Worm (Caenorhabditis elegans) whole organism, L4 larva: Measurements from ENCODE around the gene T24D8.6.
A peak's percentile ranks its signal among the peaks of the same experiment; 100 is the strongest.

Source experiments
- D1046.2 ChIP-seq: fragments of 200-800 bp; sonication (Bioruptor generic); IDR thresholded peaks from 2 replicates; pipeline ENCODE4 v1.3.6; 2022; ENCODE audit warnings: missing genetic modification characterization, missing compliant biosample characterization
- F44E2.7 ChIP-seq: fragments of 200-800 bp; sonication (Bioruptor generic); IDR thresholded peaks from 2 replicates; pipeline ENCODE4 v2.1.2; 2022; ENCODE audit warnings: missing genetic modification characterization, missing compliant biosample characterization
- F49E8.2 ChIP-seq: sonication (generic microtip); optimal IDR thresholded peaks from 2 replicates; lab custom pipeline; 2016; ENCODE audit warnings: missing compliant biosample characterization, mild to moderate bottlenecking, missing genetic modification characterization, borderline replicate concordance
- Y105C5A.15 ChIP-seq: fragments of 200-800 bp; sonication (Bioruptor generic); IDR thresholded peaks from 2 replicates; pipeline ENCODE4 v1.3.6; 2022; ENCODE audit warnings: missing genetic modification characterization, missing compliant biosample characterization
- Y48G9A.11 ChIP-seq: fragments of 200-800 bp; sonication (Bioruptor generic); IDR thresholded peaks from 2 replicates; pipeline ENCODE4 v1.3.6; 2022; ENCODE audit warnings: missing genetic modification reagents, missing genetic modification characterization, missing compliant biosample characterization
- ZK337.2 ChIP-seq: fragments of 200-800 bp; sonication (Bioruptor generic); IDR thresholded peaks from 2 replicates; pipeline ENCODE4 v1.3.6; 2022; ENCODE audit warnings: missing genetic modification reagents, missing genetic modification characterization, missing compliant biosample characterization
- attf-4 ChIP-seq: sonication (generic microtip); optimal IDR thresholded peaks from 3 replicates; lab custom pipeline; 2017; ENCODE audit warnings: missing biosample characterization, missing genetic modification characterization
- ceh-20 ChIP-seq: fragments of 200-800 bp; sonication (Bioruptor generic); IDR thresholded peaks from 2 replicates; pipeline ENCODE4 v1.3.6; 2022; ENCODE audit warnings: missing genetic modification reagents, missing genetic modification characterization, missing compliant biosample characterization
- ceh-82 ChIP-seq: sonication (generic microtip); optimal IDR thresholded peaks from 2 replicates; lab custom pipeline; 2017; ENCODE audit warnings: missing biosample characterization, missing genetic modification characterization
- ctbp-1 ChIP-seq: fragments of 200-800 bp; sonication (Bioruptor generic); IDR thresholded peaks from 2 replicates; pipeline ENCODE4 v1.3.6; 2022; ENCODE audit warnings: missing genetic modification reagents, missing genetic modification characterization, missing compliant biosample characterization
- daf-19 ChIP-seq: fragments of 200-800 bp; sonication (Bioruptor generic); conservative IDR thresholded peaks from 2 replicates; pipeline ENCODE4 v1.3.6; 2022; ENCODE audit warnings: missing genetic modification characterization, missing compliant biosample characterization
- dmd-6 ChIP-seq: fragments of 200-800 bp; sonication (Bioruptor generic); IDR thresholded peaks from 2 replicates; pipeline ENCODE4 v1.3.6; 2022; ENCODE audit warnings: missing genetic modification reagents, missing genetic modification characterization, missing compliant biosample characterization
- dmd-8 ChIP-seq: fragments of 200-800 bp; sonication (Bioruptor generic); IDR thresholded peaks from 2 replicates; pipeline ENCODE4 v1.3.6; 2022; ENCODE audit warnings: missing genetic modification characterization, missing compliant biosample characterization
- duxl-1 ChIP-seq: sonication (generic microtip); optimal IDR thresholded peaks from 2 replicates; lab custom pipeline; 2016; ENCODE audit warnings: mild to moderate bottlenecking, missing genetic modification characterization, moderate library complexity, missing compliant biosample characterization; ENCODE audit not compliant: poor library complexity
- dve-1 ChIP-seq: sonication (generic microtip); optimal IDR thresholded peaks from 2 replicates; lab custom pipeline; 2017; ENCODE audit warnings: antibody characterized with exemption, mild to moderate bottlenecking, missing genetic modification characterization, missing compliant biosample characterization; ENCODE audit not compliant: insufficient read depth
- egl-43 ChIP-seq: fragments of 200-800 bp; sonication (Bioruptor generic); IDR thresholded peaks from 2 replicates; pipeline ENCODE4 v1.3.6; 2022; ENCODE audit warnings: missing genetic modification reagents, missing genetic modification characterization, missing compliant biosample characterization
- fkh-10 ChIP-seq: fragments of 150-350 bp; optimal IDR thresholded peaks from 2 replicates; lab custom pipeline; 2014; ENCODE audit warnings: missing biosample characterization, missing genetic modification reagents, missing genetic modification characterization
- gei-8 ChIP-seq: fragments of 200-800 bp; sonication (Bioruptor generic); optimal IDR thresholded peaks from 2 replicates; lab custom pipeline; 2018; ENCODE audit warnings: mild to moderate bottlenecking, missing genetic modification characterization, missing compliant biosample characterization
- jun-1 ChIP-seq: fragments of 150-350 bp; optimal IDR thresholded peaks from 2 replicates; lab custom pipeline; 2014; ENCODE audit warnings: missing biosample characterization, missing genetic modification reagents, missing genetic modification characterization
- lin-38 ChIP-seq: fragments of 200-800 bp; sonication (Bioruptor generic); IDR thresholded peaks from 2 replicates; pipeline ENCODE4 v1.3.6; 2022; ENCODE audit warnings: missing genetic modification reagents, missing genetic modification characterization, missing compliant biosample characterization
- madf-5 ChIP-seq, 2 experiments: fragments of 200-800 bp; sonication (Bioruptor generic); IDR thresholded peaks; 2 replicates each; pipeline ENCODE4 v1.3.6; 2022; ENCODE audit warnings: missing compliant biosample characterization in 2 of 2, missing genetic modification characterization in 2 of 2
- madf-9 ChIP-seq: fragments of 200-800 bp; sonication (Bioruptor generic); conservative IDR thresholded peaks from 2 replicates; pipeline ENCODE4 v1.3.6; 2022; ENCODE audit warnings: missing genetic modification reagents, missing genetic modification characterization, missing compliant biosample characterization
- mes-2 ChIP-seq: sonication (generic microtip); optimal IDR thresholded peaks from 2 replicates; lab custom pipeline; 2016; ENCODE audit warnings: missing genotype, mild to moderate bottlenecking, missing genetic modification characterization, missing compliant biosample characterization; ENCODE audit not compliant: poor library complexity, severe bottlenecking
- mxl-3 ChIP-seq: fragments of 200-800 bp; sonication (Bioruptor generic); optimal IDR thresholded peaks from 2 replicates; lab custom pipeline; 2018; ENCODE audit warnings: mild to moderate bottlenecking, missing genetic modification characterization, missing compliant biosample characterization
- nhr-41 ChIP-seq: fragments of 200-800 bp; sonication (Bioruptor generic); IDR thresholded peaks from 2 replicates; pipeline ENCODE4 v1.3.6; 2022; ENCODE audit warnings: missing genetic modification reagents, missing genetic modification characterization, missing compliant biosample characterization
- php-3 ChIP-seq: fragments of 200-800 bp; sonication (Bioruptor generic); IDR thresholded peaks from 2 replicates; pipeline ENCODE4 v1.3.6; 2022; ENCODE audit warnings: missing genetic modification reagents, missing genetic modification characterization, missing compliant biosample characterization
- pqm-1 ChIP-seq: sonication (generic microtip); optimal IDR thresholded peaks from 2 replicates; lab custom pipeline; 2017; ENCODE audit warnings: missing biosample characterization, missing genetic modification characterization
- saeg-2 ChIP-seq: fragments of 200-800 bp; sonication (Bioruptor generic); IDR thresholded peaks from 2 replicates; pipeline ENCODE4 v1.3.6; 2022; ENCODE audit warnings: missing genetic modification reagents, missing genetic modification characterization, missing compliant biosample characterization
- set-16 ChIP-seq: fragments of 200-800 bp; sonication (Bioruptor generic); IDR thresholded peaks from 2 replicates; pipeline ENCODE4 v1.3.6; 2022; ENCODE audit warnings: missing genetic modification reagents, missing genetic modification characterization, missing compliant biosample characterization
- snpc-1.2 ChIP-seq: fragments of 200-800 bp; sonication (Bioruptor generic); IDR thresholded peaks from 2 replicates; pipeline ENCODE4 v1.3.6; 2022; ENCODE audit warnings: missing genetic modification reagents, missing genetic modification characterization, missing compliant biosample characterization
- snpc-4 ChIP-seq: fragments of 150-350 bp; optimal IDR thresholded peaks from 2 replicates; lab custom pipeline; 2014; ENCODE audit warnings: missing biosample characterization, missing genetic modification characterization
- unc-62 ChIP-seq, 3 experiments: fragments of 150-350 bp in 1 of 3; sonication (generic microtip); optimal IDR thresholded peaks in 2 of 3; peaks in 1 of 3; 1 replicate in 1 of 3; 2 replicates in 2 of 3; lab custom pipeline; 2014 to 2017; ENCODE audit warnings: missing biosample characterization in 3 of 3, missing genetic modification characterization in 3 of 3, missing genetic modification reagents in 3 of 3, missing genotype in 1 of 3
- zag-1 ChIP-seq: fragments of 150-350 bp; optimal IDR thresholded peaks from 2 replicates; lab custom pipeline; 2014; ENCODE audit warnings: missing biosample characterization, missing genetic modification characterization
- zfp-3 ChIP-seq: fragments of 200-800 bp; sonication (Bioruptor generic); conservative IDR thresholded peaks from 2 replicates; pipeline ENCODE4 v1.3.6; 2022; ENCODE audit warnings: missing genetic modification reagents, missing genetic modification characterization, missing compliant biosample characterization
- zip-11 ChIP-seq: fragments of 200-800 bp; sonication (Bioruptor generic); IDR thresholded peaks from 2 replicates; pipeline ENCODE4 v1.3.6; 2022; ENCODE audit warnings: missing genetic modification characterization, missing compliant biosample characterization

Gene T24D8.6

DNA sequence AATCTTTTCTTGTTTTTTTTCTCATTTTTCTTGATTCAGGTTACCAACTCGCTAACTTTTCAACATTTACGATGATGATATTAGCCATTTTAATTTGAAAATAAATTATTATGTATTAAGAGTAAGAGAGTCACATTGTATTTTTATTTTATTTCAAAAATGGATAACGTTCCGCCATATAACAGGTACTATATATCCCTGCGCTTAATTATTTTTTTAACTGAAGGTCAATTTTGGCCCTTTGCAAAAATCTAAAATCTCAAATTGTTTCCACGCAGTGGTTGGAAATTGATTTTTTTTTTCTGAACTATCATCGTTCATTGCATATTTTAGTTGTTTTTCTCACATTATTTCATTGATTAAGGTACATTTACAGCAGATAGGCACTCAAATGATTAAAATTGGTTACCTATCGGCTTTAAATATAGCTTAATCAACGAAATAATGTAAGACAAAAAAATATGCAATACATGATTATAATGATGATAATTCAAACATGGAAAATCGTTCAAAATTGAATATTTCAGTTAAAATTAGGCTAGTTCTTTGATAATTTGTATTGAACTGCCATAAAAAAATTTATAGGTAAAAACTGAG is 989 bp downstream of the T24D8.6 start (continued):
- TF ChIP-seq ZK337.2: peak; percentile 72
- no peak for TF ChIP-seq set-16
- no peak for TF ChIP-seq zip-11 (GFP tag; lab: Robert Waterston, UW)
- TF ChIP-seq snpc-4 (tag; lab: Kevin White, UChicago): no peak
- no peak for TF ChIP-seq F44E2.7 (GFP tag; lab: Robert Waterston, UW)
- TF ChIP-seq attf-4: no peak
- peak; percentile 94 for TF ChIP-seq jun-1
- peak; percentile 91 for TF ChIP-seq php-3 (GFP tag; lab: Robert Waterston, UW)
- no peak for TF ChIP-seq fkh-10 (GFP tag; lab: Kevin White, UChicago)
- TF ChIP-seq ceh-82 (tag; lab: Kevin White, UChicago): peak; percentile 52
- TF ChIP-seq pqm-1 (tag; lab: Kevin White, UChicago): no peak
- peak; percentile 88 for TF ChIP-seq mes-2 (tag; lab: Kevin White, UChicago)
- no peak for TF ChIP-seq madf-5 (GFP tag; IDR thresholded peaks at IDR 0.05; lab: Robert Waterston, UW)
- TF ChIP-seq ctbp-1 (GFP tag; lab: Robert Waterston, UW): peak; percentile 77
- TF ChIP-seq F49E8.2 (tag; lab: Kevin White, UChicago): no peak
- peak; percentile 73; the same call in 1 of the 2 replicates for TF ChIP-seq saeg-2 (GFP tag; lab: Robert Waterston, UW)
- TF ChIP-seq lin-38 (GFP tag; lab: Robert Waterston, UW): peak; percentile 74
- peak; percentile 97 for TF ChIP-seq dve-1 (tag; lab: Kevin White, UChicago)
- peak; percentile 71; the same call in 1 of the 2 replicates for TF ChIP-seq daf-19 (GFP tag; lab: Robert Waterston, UW)
- peak; percentile 84 for TF ChIP-seq zfp-3 (GFP tag; lab: Robert Waterston, UW)
- no peak for TF ChIP-seq D1046.2 (GFP tag; lab: Robert Waterston, UW)
- TF ChIP-seq dmd-8 (GFP tag; lab: Robert Waterston, UW): no peak
- TF ChIP-seq snpc-1.2 (GFP tag; lab: Robert Waterston, UW): no peak
- TF ChIP-seq zag-1 (tag; lab: Kevin White, UChicago): peak; percentile 74
- no peak for TF ChIP-seq nhr-41 (GFP tag; lab: Robert Waterston, UW)
- peak; percentile 85 for TF ChIP-seq dmd-6 (GFP tag; lab: Robert Waterston, UW)

ce11 chrX:2362872-2363271 is 2.9 kb downstream of the T24D8.6 start:
- peak; percentile 23; the same call in 1 of the 2 replicates for TF ChIP-seq Y48G9A.11 (GFP tag; lab: Robert Waterston, UW)
- no peak for TF ChIP-seq mxl-3 (GFP tag; lab: Kevin White, UChicago)
- peak; percentile 68 for TF ChIP-seq snpc-1.2 (GFP tag; lab: Robert Waterston, UW)
- 0 out of 2 replicates have a peak, but pooled peaks have one; percentile 42 for TF ChIP-seq Y105C5A.15 (GFP tag; lab: Robert Waterston, UW)
- TF ChIP-seq gei-8 (GFP tag; lab: Kevin White, UChicago): no peak
- TF ChIP-seq egl-43 (GFP tag; lab: Robert Waterston, UW): no peak
- TF ChIP-seq duxl-1 (tag; lab: Kevin White, UChicago): no peak

DNA sequence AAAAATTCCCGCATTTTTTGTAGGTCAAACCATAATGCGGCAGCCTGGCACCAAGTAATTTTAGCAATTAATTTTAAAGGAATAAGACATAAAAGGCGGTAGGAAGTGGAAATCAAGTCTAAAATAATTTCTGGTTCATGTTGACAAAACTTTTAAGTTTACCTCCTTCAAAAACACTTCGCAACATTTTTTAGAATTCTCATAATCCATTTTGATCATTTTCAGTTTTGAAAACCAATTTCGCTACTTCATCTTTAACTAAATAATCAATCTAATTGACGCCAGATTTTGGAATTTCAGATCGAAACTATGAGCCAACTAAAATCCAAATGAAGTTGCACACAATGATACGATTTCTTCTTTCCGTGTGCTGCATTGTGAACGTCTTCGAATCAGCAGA is 6.0 kb downstream of the T24D8.6 start, which contains the start of gene lgc-40:
TSS of gene lgc-40 (plus strand) at position 301 of the 400 bp plus-strand sequence.
- TF ChIP-seq unc-62 (GFP tag; optimal IDR thresholded peaks at IDR 0.05 in 1 of 2; lab: Kevin White, UChicago): peak in 1 of 2 experiments; percentile 9
- TF ChIP-seq unc-62 (tag; optimal IDR thresholded peaks at IDR 0.05; lab: Kevin White, UChicago): no peak
- TF ChIP-seq saeg-2 (GFP tag; lab: Robert Waterston, UW): no peak
- TF ChIP-seq, all 104 proteins: peak for 1

DNA sequence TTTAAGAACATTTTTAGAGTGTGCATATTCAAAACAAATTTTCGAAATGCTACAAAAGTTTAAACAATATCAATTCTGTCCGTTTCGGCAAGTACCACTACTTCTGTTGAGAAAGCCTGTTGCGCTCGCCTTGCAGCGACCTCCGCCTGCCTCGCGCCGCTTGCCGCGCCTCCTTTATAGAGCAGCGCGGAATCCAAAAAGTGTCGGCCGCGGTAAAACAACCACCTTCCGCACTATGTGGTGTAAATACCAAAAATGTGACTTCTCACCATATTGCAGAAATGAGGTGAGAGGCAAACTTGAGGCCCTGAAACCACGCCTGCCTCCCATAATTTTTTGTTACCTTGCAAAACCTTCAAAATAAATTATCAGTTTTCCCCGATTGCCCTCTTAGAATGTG is 12.9 kb downstream of the T24D8.6 start:
- TF ChIP-seq ceh-20 (no peak), madf-9 (GFP tag; lab: Robert Waterston, UW) (no peak), php-3 (GFP tag; lab: Robert Waterston, UW) (0 out of 2 replicates have a peak, but pooled peaks have one; percentile 9)
